Worm (Caenorhabditis elegans) whole organism, L4 larva: ENCODE measurements around the gene Y53G8AR.6.
A peak's percentile ranks its signal among the peaks of the same experiment; 100 is the strongest.

Experiments
- F10B5.3 ChIP-seq: sonication (generic microtip); optimal IDR thresholded peaks from 2 replicates; lab custom pipeline; 2016; ENCODE audit warnings: mild to moderate bottlenecking, missing genetic modification characterization, missing compliant biosample characterization
- F37D6.2 ChIP-seq: sonication (generic microtip); optimal IDR thresholded peaks from 2 replicates; lab custom pipeline; 2016; ENCODE audit warnings: mild to moderate bottlenecking, missing genetic modification characterization, missing compliant biosample characterization
- F49E8.2 ChIP-seq: sonication (generic microtip); optimal IDR thresholded peaks from 2 replicates; lab custom pipeline; 2016; ENCODE audit warnings: missing compliant biosample characterization, mild to moderate bottlenecking, missing genetic modification characterization, borderline replicate concordance
- Y75B8A.6 ChIP-seq: fragments of 200-800 bp; sonication (Bioruptor generic); IDR thresholded peaks from 2 replicates; pipeline ENCODE4 v1.3.6; 2022; ENCODE audit warnings: missing genetic modification reagents, missing genetic modification characterization, missing compliant biosample characterization
- ZK546.5 ChIP-seq, 2 experiments: sonication (generic microtip); optimal IDR thresholded peaks; 2 replicates each; lab custom pipeline; 2017; ENCODE audit warnings: missing biosample characterization in 2 of 2, missing genetic modification characterization in 2 of 2
- aha-1 ChIP-seq: fragments of 150-350 bp; peaks from one replicate; lab custom pipeline; 2014; ENCODE audit warnings: missing biosample characterization, missing genetic modification characterization
- arid-1 ChIP-seq: fragments of 200-800 bp; sonication (Bioruptor generic); conservative IDR thresholded peaks from 2 replicates; pipeline ENCODE4 v1.3.6; 2022; ENCODE audit warnings: missing genetic modification reagents, missing genetic modification characterization, missing compliant biosample characterization
- ceh-20 ChIP-seq: fragments of 200-800 bp; sonication (Bioruptor generic); IDR thresholded peaks from 2 replicates; pipeline ENCODE4 v1.3.6; 2022; ENCODE audit warnings: missing genetic modification reagents, missing genetic modification characterization, missing compliant biosample characterization
- ceh-28 ChIP-seq: fragments of 150-350 bp; optimal IDR thresholded peaks from 2 replicates; lab custom pipeline; 2014; ENCODE audit warnings: missing biosample characterization, missing genetic modification reagents, missing genetic modification characterization
- ceh-82 ChIP-seq: sonication (generic microtip); optimal IDR thresholded peaks from 2 replicates; lab custom pipeline; 2017; ENCODE audit warnings: missing biosample characterization, missing genetic modification characterization
- ctbp-1 ChIP-seq: fragments of 200-800 bp; sonication (Bioruptor generic); IDR thresholded peaks from 2 replicates; pipeline ENCODE4 v1.3.6; 2022; ENCODE audit warnings: missing genetic modification reagents, missing genetic modification characterization, missing compliant biosample characterization
- daf-12 ChIP-seq: fragments of 150-350 bp; optimal IDR thresholded peaks from 2 replicates; lab custom pipeline; 2014; ENCODE audit warnings: missing biosample characterization, missing genetic modification reagents, missing genetic modification characterization
- dmd-8 ChIP-seq: fragments of 200-800 bp; sonication (Bioruptor generic); IDR thresholded peaks from 2 replicates; pipeline ENCODE4 v1.3.6; 2022; ENCODE audit warnings: missing genetic modification characterization, missing compliant biosample characterization
- duxl-1 ChIP-seq: sonication (generic microtip); optimal IDR thresholded peaks from 2 replicates; lab custom pipeline; 2016; ENCODE audit warnings: mild to moderate bottlenecking, missing genetic modification characterization, moderate library complexity, missing compliant biosample characterization; ENCODE audit not compliant: poor library complexity
- dve-1 ChIP-seq: sonication (generic microtip); optimal IDR thresholded peaks from 2 replicates; lab custom pipeline; 2017; ENCODE audit warnings: antibody characterized with exemption, mild to moderate bottlenecking, missing genetic modification characterization, missing compliant biosample characterization; ENCODE audit not compliant: insufficient read depth
- hif-1 ChIP-seq, 2 experiments: sonication (generic microtip); optimal IDR thresholded peaks; 2 replicates each; lab custom pipeline; 2016 to 2017; ENCODE audit warnings: missing compliant biosample characterization in 2 of 2, missing genetic modification characterization in 2 of 2, missing genetic modification reagents in 2 of 2, missing genotype in 2 of 2, mild to moderate bottlenecking in 1 of 2
- hlh-11 ChIP-seq: fragments of 200-800 bp; sonication (Bioruptor generic); optimal IDR thresholded peaks from 2 replicates; lab custom pipeline; 2018; ENCODE audit warnings: mild to moderate bottlenecking, missing genetic modification characterization, missing compliant biosample characterization
- hlh-30 ChIP-seq: sonication (generic microtip); optimal IDR thresholded peaks from 2 replicates; lab custom pipeline; 2017; ENCODE audit warnings: antibody characterized with exemption, mild to moderate bottlenecking, missing genetic modification characterization, missing compliant biosample characterization; ENCODE audit not compliant: insufficient read depth
- lim-7 ChIP-seq: fragments of 200-800 bp; sonication (Bioruptor generic); IDR thresholded peaks from 2 replicates; pipeline ENCODE4 v1.3.6; 2022; ENCODE audit warnings: missing genetic modification characterization, missing compliant biosample characterization
- lin-1 ChIP-seq: fragments of 200-800 bp; sonication (Bioruptor generic); IDR thresholded peaks from 2 replicates; pipeline ENCODE4 v1.3.6; 2022; ENCODE audit warnings: missing genetic modification reagents, missing genetic modification characterization, missing compliant biosample characterization
- lin-15B ChIP-seq: fragments of 150-350 bp; sonication (generic microtip); optimal IDR thresholded peaks from 3 replicates; lab custom pipeline; 2014; ENCODE audit warnings: missing biosample characterization, missing genetic modification characterization
- lin-38 ChIP-seq: fragments of 200-800 bp; sonication (Bioruptor generic); IDR thresholded peaks from 2 replicates; pipeline ENCODE4 v1.3.6; 2022; ENCODE audit warnings: missing genetic modification reagents, missing genetic modification characterization, missing compliant biosample characterization
- lin-39 ChIP-seq: fragments of 150-350 bp; optimal IDR thresholded peaks from 2 replicates; lab custom pipeline; 2014; ENCODE audit warnings: missing biosample characterization, missing genetic modification reagents, missing genetic modification characterization
- lir-3 ChIP-seq: sonication (generic microtip); optimal IDR thresholded peaks from 2 replicates; lab custom pipeline; 2016; ENCODE audit warnings: mild to moderate bottlenecking, missing genetic modification characterization, missing compliant biosample characterization
- lsy-2 ChIP-seq, 2 experiments: fragments of 150-350 bp in 1 of 2; sonication (generic microtip) in 1 of 2; optimal IDR thresholded peaks; 2 replicates each; lab custom pipeline; 2014 to 2017; ENCODE audit warnings: missing biosample characterization in 2 of 2, missing genetic modification characterization in 2 of 2
- madf-9 ChIP-seq: fragments of 200-800 bp; sonication (Bioruptor generic); conservative IDR thresholded peaks from 2 replicates; pipeline ENCODE4 v1.3.6; 2022; ENCODE audit warnings: missing genetic modification reagents, missing genetic modification characterization, missing compliant biosample characterization
- mdl-1 ChIP-seq, 2 experiments: fragments of 150-350 bp in 1 of 2; sonication (generic microtip) in 1 of 2; optimal IDR thresholded peaks; 2 replicates each; lab custom pipeline; 2014 to 2017; ENCODE audit warnings: missing biosample characterization in 2 of 2, missing genetic modification characterization in 2 of 2
- mdt-29 ChIP-seq: fragments of 200-800 bp; sonication (Bioruptor generic); IDR thresholded peaks from 2 replicates; pipeline ENCODE4 v1.3.6; 2022; ENCODE audit warnings: missing genetic modification reagents, missing genetic modification characterization, missing compliant biosample characterization
- mep-1 ChIP-seq: fragments of 150-350 bp; sonication (generic microtip); optimal IDR thresholded peaks from 3 replicates; lab custom pipeline; 2014; ENCODE audit warnings: missing biosample characterization, missing genetic modification characterization
- mes-2 ChIP-seq: sonication (generic microtip); optimal IDR thresholded peaks from 2 replicates; lab custom pipeline; 2016; ENCODE audit warnings: missing genotype, mild to moderate bottlenecking, missing genetic modification characterization, missing compliant biosample characterization; ENCODE audit not compliant: poor library complexity, severe bottlenecking
- nhr-10 ChIP-seq: fragments of 150-350 bp; optimal IDR thresholded peaks from 2 replicates; lab custom pipeline; 2014; ENCODE audit warnings: missing biosample characterization, missing genetic modification characterization
- nhr-237 ChIP-seq: sonication (generic microtip); optimal IDR thresholded peaks from 2 replicates; lab custom pipeline; 2017; ENCODE audit warnings: missing biosample characterization, missing genetic modification characterization
- nhr-25 ChIP-seq: sonication (generic microtip); optimal IDR thresholded peaks from 2 replicates; lab custom pipeline; 2017; ENCODE audit warnings: missing genetic modification characterization, mild to moderate bottlenecking, missing compliant biosample characterization, antibody characterized with exemption, moderate library complexity, borderline replicate concordance; ENCODE audit not compliant: insufficient read depth
- nhr-28 ChIP-seq: fragments of 150-350 bp; optimal IDR thresholded peaks from 2 replicates; lab custom pipeline; 2014; ENCODE audit warnings: missing biosample characterization, missing genetic modification characterization
- nhr-41 ChIP-seq: fragments of 200-800 bp; sonication (Bioruptor generic); IDR thresholded peaks from 2 replicates; pipeline ENCODE4 v1.3.6; 2022; ENCODE audit warnings: missing genetic modification reagents, missing genetic modification characterization, missing compliant biosample characterization
- nhr-48 ChIP-seq: sonication (generic microtip); optimal IDR thresholded peaks from 2 replicates; lab custom pipeline; 2016; ENCODE audit warnings: mild to moderate bottlenecking, missing genetic modification characterization, missing compliant biosample characterization
- nhr-6 ChIP-seq: fragments of 150-350 bp; optimal IDR thresholded peaks from 2 replicates; lab custom pipeline; 2014; ENCODE audit warnings: missing biosample characterization, missing genetic modification characterization
- nhr-77 ChIP-seq: fragments of 150-350 bp; optimal IDR thresholded peaks from 2 replicates; lab custom pipeline; 2014; ENCODE audit warnings: missing biosample characterization, missing genetic modification characterization
- php-3 ChIP-seq: fragments of 200-800 bp; sonication (Bioruptor generic); IDR thresholded peaks from 2 replicates; pipeline ENCODE4 v1.3.6; 2022; ENCODE audit warnings: missing genetic modification reagents, missing genetic modification characterization, missing compliant biosample characterization
- rbr-2 ChIP-seq: sonication (generic microtip); optimal IDR thresholded peaks from 2 replicates; lab custom pipeline; 2016; ENCODE audit warnings: missing genotype, missing genetic modification characterization, missing compliant biosample characterization
- skn-1 ChIP-seq: fragments of 150-350 bp; optimal IDR thresholded peaks from 2 replicates; lab custom pipeline; 2014; ENCODE audit warnings: missing biosample characterization, missing genetic modification characterization
- spr-3 ChIP-seq: fragments of 200-800 bp; sonication (Bioruptor generic); optimal IDR thresholded peaks from 2 replicates; lab custom pipeline; 2018; ENCODE audit warnings: mild to moderate bottlenecking, missing genetic modification characterization, missing compliant biosample characterization
- vab-7 ChIP-seq: fragments of 200-800 bp; sonication (Bioruptor generic); IDR thresholded peaks from 2 replicates; pipeline ENCODE4 v1.3.6; 2022; ENCODE audit warnings: missing genetic modification reagents, missing genetic modification characterization, missing compliant biosample characterization
- zfp-2 ChIP-seq: sonication (generic microtip); optimal IDR thresholded peaks from 2 replicates; lab custom pipeline; 2016; ENCODE audit warnings: mild to moderate bottlenecking, missing genetic modification characterization, missing compliant biosample characterization
- zip-2 ChIP-seq: fragments of 150-350 bp; optimal IDR thresholded peaks from 2 replicates; lab custom pipeline; 2014; ENCODE audit warnings: missing biosample characterization, missing genetic modification characterization

The Y53G8AR.6 gene

DNA sequence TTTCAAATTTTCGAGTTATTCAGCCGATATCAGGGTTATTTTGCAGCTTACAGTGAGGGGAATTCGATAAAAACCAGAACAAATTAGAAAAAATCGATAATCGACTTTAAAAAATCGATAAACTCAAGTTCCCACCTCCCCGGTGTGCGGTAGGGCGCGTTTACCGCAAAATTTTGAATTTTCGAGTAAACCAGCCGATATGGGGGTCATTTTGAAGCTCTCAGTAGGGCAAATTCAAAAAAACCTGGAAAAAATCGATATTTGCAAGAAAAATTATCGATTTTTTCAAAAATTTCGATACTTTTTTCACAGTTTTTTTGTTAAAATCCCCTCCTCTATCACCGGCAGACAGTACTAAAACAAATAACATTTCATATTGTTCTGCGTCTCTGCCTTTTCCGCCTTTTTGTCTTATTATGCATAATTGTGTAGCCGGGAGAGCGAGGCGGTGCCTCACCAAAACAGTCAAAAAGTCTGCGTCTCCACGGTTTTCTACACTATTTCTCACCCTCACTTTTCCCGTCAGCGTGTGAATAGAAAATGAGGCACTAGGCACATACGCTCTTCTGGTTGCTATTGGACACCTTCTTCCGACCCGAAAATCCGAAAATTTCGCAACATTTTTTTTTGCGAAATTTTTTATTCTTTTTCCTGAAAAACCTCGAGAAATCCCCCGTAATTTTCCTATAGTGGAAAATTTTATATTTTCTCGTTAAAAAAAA is 16.5 kb downstream of the Y53G8AR.6 start, which contains the start of gene ral-1 (continued):
- TF ChIP-seq mdt-29 (GFP tag; lab: Robert Waterston, UW) (no peak), lin-1 (GFP tag; lab: Robert Waterston, UW) (no peak), skn-1 (tag; lab: Kevin White, UChicago) (no peak), ZK546.5 (tag; optimal IDR thresholded peaks at IDR 0.05; lab: Kevin White, UChicago) (no peak), rbr-2 (tag; lab: Kevin White, UChicago) (no peak), ceh-82 (no peak), nhr-25 (tag; lab: Kevin White, UChicago) (no peak), nhr-28 (tag; lab: Kevin White, UChicago) (peak; percentile 11), Y75B8A.6 (GFP tag; lab: Robert Waterston, UW) (no peak), ctbp-1 (GFP tag; lab: Robert Waterston, UW) (no peak), nhr-77 (no peak), nhr-41 (GFP tag; lab: Robert Waterston, UW) (no peak), F49E8.2 (tag; lab: Kevin White, UChicago) (no peak), F10B5.3 (tag; lab: Kevin White, UChicago) (no peak), lir-3 (no peak), daf-12 (tag; lab: Kevin White, UChicago) (no peak), aha-1 (tag; lab: Kevin White, UChicago) (no peak), zfp-2 (tag; lab: Kevin White, UChicago) (no peak), dve-1 (peak; percentile 46), ceh-28 (peak; percentile 85), duxl-1 (tag; lab: Kevin White, UChicago) (no peak), dmd-8 (GFP tag; lab: Robert Waterston, UW) (no peak), ceh-20 (no peak)

- no peak for TF ChIP-seq nhr-48 (tag; lab: Kevin White, UChicago)
- TF ChIP-seq lin-38 (GFP tag; lab: Robert Waterston, UW): peak; percentile 68
Observed at ce11 chrIII:3311607-3312006, 17.1 kb downstream of the Y53G8AR.6 start.

ce11 chrIII:3312111-3312510 is 17.6 kb downstream of the Y53G8AR.6 start:
- TF ChIP-seq dmd-8 (GFP tag; lab: Robert Waterston, UW) (no peak), nhr-48 (tag; lab: Kevin White, UChicago) (no peak), zip-2 (tag; lab: Kevin White, UChicago) (no peak), lsy-2 (tag; optimal IDR thresholded peaks at IDR 0.05; lab: Kevin White, UChicago) (peak in 1 of 2 experiments; percentile 77), spr-3 (GFP tag; lab: Kevin White, UChicago) (no peak), vab-7 (GFP tag; lab: Robert Waterston, UW) (no peak), mdl-1 (tag; optimal IDR thresholded peaks at IDR 0.05; lab: Kevin White, UChicago) (no peak), F10B5.3 (tag; lab: Kevin White, UChicago) (no peak)

DNA sequence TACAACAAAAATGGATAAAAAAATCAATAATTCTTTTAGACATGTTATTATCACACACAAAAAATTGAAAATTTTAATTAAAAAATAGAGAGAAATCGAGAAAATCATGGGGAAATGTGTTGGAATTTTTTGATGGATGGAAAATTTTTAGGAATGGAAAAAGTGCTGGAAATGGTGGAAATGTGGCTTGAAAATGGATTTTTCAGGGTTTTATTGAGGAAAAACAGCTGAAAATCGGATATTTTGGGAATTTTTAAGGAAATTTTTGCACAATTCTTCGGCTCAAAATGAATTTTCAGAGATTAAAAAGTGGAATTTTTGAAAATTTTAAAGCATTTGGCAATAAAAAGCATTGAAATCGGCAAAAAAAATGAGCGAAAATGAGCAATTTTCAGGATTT is 23.3 kb downstream of the Y53G8AR.6 start:
- TF ChIP-seq nhr-237 (no peak), hlh-11 (tag; lab: Kevin White, UChicago) (no peak), mes-2 (no peak), hif-1 (tag; optimal IDR thresholded peaks at IDR 0.05; lab: Kevin White, UChicago) (peak in 1 of 2 experiments; percentile 59), mep-1 (tag; lab: Kevin White, UChicago) (no peak), mdl-1 (tag; optimal IDR thresholded peaks at IDR 0.05; lab: Kevin White, UChicago) (no peak), php-3 (no peak), lin-39 (no peak), F37D6.2 (tag; lab: Kevin White, UChicago) (no peak), lim-7 (GFP tag; lab: Robert Waterston, UW) (no peak), hlh-30 (tag; lab: Kevin White, UChicago) (no peak), ceh-28 (peak; percentile 2), lin-15B (no peak), madf-9 (GFP tag; lab: Robert Waterston, UW) (no peak), arid-1 (GFP tag; lab: Robert Waterston, UW) (peak; percentile 46; the same call in 1 of the 2 replicates), nhr-6 (tag; lab: Kevin White, UChicago) (no peak), nhr-10 (tag; lab: Kevin White, UChicago) (no peak)
